Worm (Caenorhabditis elegans) whole organism, mixed stage, embryonic: Measurements from ENCODE around the gene sre-45.

Experiments used
- lin-13 ChIP-seq: fragments of 150-350 bp; optimal IDR thresholded peaks from 2 replicates; lab custom pipeline; 2014; ENCODE audit warnings: missing biosample characterization, missing genetic modification characterization
- lsy-2 ChIP-seq: fragments of 150-350 bp; optimal IDR thresholded peaks from 2 replicates; lab custom pipeline; 2014; ENCODE audit warnings: missing biosample characterization, missing genetic modification characterization
- nhr-2 ChIP-seq: fragments of 150-350 bp; optimal IDR thresholded peaks from 2 replicates; lab custom pipeline; 2014; ENCODE audit warnings: missing biosample characterization, missing genetic modification characterization
- nhr-76 ChIP-seq: sonication (generic microtip); optimal IDR thresholded peaks from 2 replicates; lab custom pipeline; 2017; ENCODE audit warnings: missing biosample characterization, missing genetic modification characterization
- pha-4 ChIP-seq: fragments of 150-350 bp; optimal IDR thresholded peaks from 2 replicates; lab custom pipeline; 2018; ENCODE audit warnings: missing biosample characterization, missing genetic modification reagents, missing genetic modification characterization

The sre-45 gene

DNA sequence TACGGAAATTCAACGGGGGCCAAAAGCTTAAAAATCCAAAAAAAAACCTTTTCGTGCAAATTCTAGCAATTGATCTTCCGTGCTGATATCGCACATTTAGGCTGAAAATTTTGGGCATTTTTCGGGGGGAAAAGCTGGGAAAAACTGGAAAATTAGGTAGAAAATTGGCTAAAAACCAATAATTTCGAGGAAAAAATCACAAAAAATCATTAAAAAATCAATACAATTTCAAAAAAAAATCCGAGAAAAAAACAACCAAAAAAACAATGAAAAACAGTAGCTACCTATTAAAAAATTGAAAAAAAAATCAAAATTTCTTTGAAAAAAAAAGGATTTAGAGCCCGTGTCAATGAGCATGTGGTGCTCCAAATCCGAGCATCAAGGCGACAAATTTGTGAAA is 50.2 kb downstream of the sre-45 start, which contains the start of gene Y48E1B.3:
Y48E1B.3 (minus strand) TSS at position 101 of the 400 bp plus-strand sequence.
- TF ChIP-seq lsy-2 = no peak
- no peak for TF ChIP-seq lin-13
- no peak for TF ChIP-seq nhr-76 (tag; lab: Kevin White, UChicago)
- no peak for TF ChIP-seq nhr-2
- TF ChIP-seq pha-4 = no peak
